Worm (Caenorhabditis elegans) whole organism, L4 larva: ENCODE data around the gene ckk-1.

ENCODE experiments used
- T26A8.4 ChIP-seq: fragments of 200-800 bp; sonication (Bioruptor generic); IDR thresholded peaks from 2 replicates; pipeline ENCODE4 v1.3.6; 2022; ENCODE audit warnings: missing genetic modification characterization, missing compliant biosample characterization
- aha-1 ChIP-seq: fragments of 150-350 bp; peaks from one replicate; lab custom pipeline; 2014; ENCODE audit warnings: missing biosample characterization, missing genetic modification characterization
- ctbp-1 ChIP-seq: fragments of 200-800 bp; sonication (Bioruptor generic); IDR thresholded peaks from 2 replicates; pipeline ENCODE4 v1.3.6; 2022; ENCODE audit warnings: missing genetic modification reagents, missing genetic modification characterization, missing compliant biosample characterization
- dmd-8 ChIP-seq: fragments of 200-800 bp; sonication (Bioruptor generic); IDR thresholded peaks from 2 replicates; pipeline ENCODE4 v1.3.6; 2022; ENCODE audit warnings: missing genetic modification characterization, missing compliant biosample characterization
- hlh-11 ChIP-seq: fragments of 200-800 bp; sonication (Bioruptor generic); optimal IDR thresholded peaks from 2 replicates; lab custom pipeline; 2018; ENCODE audit warnings: mild to moderate bottlenecking, missing genetic modification characterization, missing compliant biosample characterization
- lin-1 ChIP-seq: fragments of 200-800 bp; sonication (Bioruptor generic); IDR thresholded peaks from 2 replicates; pipeline ENCODE4 v1.3.6; 2022; ENCODE audit warnings: missing genetic modification reagents, missing genetic modification characterization, missing compliant biosample characterization
- lin-15B ChIP-seq: fragments of 150-350 bp; sonication (generic microtip); optimal IDR thresholded peaks from 3 replicates; lab custom pipeline; 2014; ENCODE audit warnings: missing biosample characterization, missing genetic modification characterization
- nhr-10 ChIP-seq: fragments of 150-350 bp; optimal IDR thresholded peaks from 2 replicates; lab custom pipeline; 2014; ENCODE audit warnings: missing biosample characterization, missing genetic modification characterization
- snpc-4 ChIP-seq: fragments of 150-350 bp; optimal IDR thresholded peaks from 2 replicates; lab custom pipeline; 2014; ENCODE audit warnings: missing biosample characterization, missing genetic modification characterization
- unc-62 ChIP-seq, 3 experiments: fragments of 150-350 bp in 1 of 3; sonication (generic microtip); optimal IDR thresholded peaks in 2 of 3; peaks in 1 of 3; 1 replicate in 1 of 3; 2 replicates in 2 of 3; lab custom pipeline; 2014 to 2017; ENCODE audit warnings: missing biosample characterization in 3 of 3, missing genetic modification characterization in 3 of 3, missing genetic modification reagents in 3 of 3, missing genotype in 1 of 3
- zfp-3 ChIP-seq: fragments of 200-800 bp; sonication (Bioruptor generic); conservative IDR thresholded peaks from 2 replicates; pipeline ENCODE4 v1.3.6; 2022; ENCODE audit warnings: missing genetic modification reagents, missing genetic modification characterization, missing compliant biosample characterization
- ztf-7 ChIP-seq: fragments of 150-350 bp; optimal IDR thresholded peaks from 2 replicates; lab custom pipeline; 2014; ENCODE audit warnings: missing biosample characterization, missing genetic modification characterization

DNA sequence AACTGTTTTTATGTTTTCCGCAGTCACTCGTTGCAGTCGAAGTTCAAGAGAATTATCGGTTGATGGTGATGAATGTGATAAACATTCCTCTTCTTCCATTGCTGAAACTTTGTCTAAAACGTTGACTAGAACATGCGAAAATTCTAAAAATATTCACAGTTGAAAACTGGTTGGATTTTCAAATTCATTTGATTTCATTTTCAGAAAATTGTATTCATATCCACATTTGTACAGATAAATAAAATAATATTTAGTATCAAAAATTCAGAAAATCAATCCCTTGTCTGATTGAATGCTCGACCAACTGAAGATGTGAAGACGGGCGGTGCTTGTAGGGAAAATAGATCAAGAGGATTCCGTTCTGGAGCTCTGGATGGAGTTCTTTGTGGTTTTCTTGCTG lies 42.5 kb downstream of the ckk-1 start, which contains the start of gene F54E7.9:
- TF ChIP-seq unc-62 (GFP tag; optimal IDR thresholded peaks at IDR 0.05 in 1 of 2; lab: Kevin White, UChicago) (no peak), unc-62 (tag; optimal IDR thresholded peaks at IDR 0.05; lab: Kevin White, UChicago) (no peak), zfp-3 (GFP tag; lab: Robert Waterston, UW) (no peak), hlh-11 (tag; lab: Kevin White, UChicago) (no peak), dmd-8 (GFP tag; lab: Robert Waterston, UW) (no peak), lin-1 (GFP tag; lab: Robert Waterston, UW) (no peak), nhr-10 (tag; lab: Kevin White, UChicago) (no peak), aha-1 (tag; lab: Kevin White, UChicago) (no peak), T26A8.4 (GFP tag; lab: Robert Waterston, UW) (no peak), ctbp-1 (GFP tag; lab: Robert Waterston, UW) (no peak), lin-15B (no peak), ztf-7 (tag; lab: Kevin White, UChicago) (no peak), snpc-4 (tag; lab: Kevin White, UChicago) (no peak)
